Fruit fly (Drosophila melanogaster) whole organism, embryonic: ENCODE data around the gene iav.

Experiments
- CG10147 ChIP-seq: fragments of 200-800 bp; sonication (Bioruptor generic); optimal IDR thresholded peaks from 2 replicates; lab custom pipeline; 2019; ENCODE audit warnings: missing biosample characterization, mild to moderate bottlenecking, missing genetic modification characterization, moderate library complexity
- CG10209 ChIP-seq: fragments of 200-800 bp; sonication (Bioruptor generic); optimal IDR thresholded peaks from 3 replicates; lab custom pipeline; 2017; ENCODE audit warnings: missing biosample characterization, mild to moderate bottlenecking, missing genetic modification characterization, missing genetic modification reagents
- CG11093 ChIP-seq: fragments of 200-800 bp; sonication (Bioruptor generic); IDR thresholded peaks from 3 replicates; pipeline ENCODE4 v1.3.6; 2022; ENCODE audit warnings: missing biosample characterization, missing genetic modification characterization
- CG11504 ChIP-seq: fragments of 200-800 bp; sonication (Bioruptor generic); optimal IDR thresholded peaks from 3 replicates; lab custom pipeline; 2019; ENCODE audit warnings: missing biosample characterization, mild to moderate bottlenecking, missing genetic modification characterization, moderate library complexity
- CG12219 ChIP-seq: fragments of 200-800 bp; sonication (Bioruptor generic); optimal IDR thresholded peaks from 3 replicates; lab custom pipeline; 2018; ENCODE audit warnings: missing biosample characterization, mild to moderate bottlenecking, missing genetic modification characterization
- CG12391 ChIP-seq: fragments of 200-800 bp; sonication (Bioruptor generic); optimal IDR thresholded peaks from 3 replicates; lab custom pipeline; 2018; ENCODE audit warnings: missing biosample characterization, mild to moderate bottlenecking, missing genetic modification characterization, moderate library complexity
- CG14441 ChIP-seq: fragments of 200-800 bp; sonication (Bioruptor generic); IDR thresholded peaks from 2 replicates; pipeline ENCODE4 v1.3.6; 2022; ENCODE audit warnings: missing biosample characterization, missing genetic modification characterization
- CG16863 ChIP-seq: fragments of 200-800 bp; sonication (Bioruptor generic); optimal IDR thresholded peaks from 3 replicates; lab custom pipeline; 2016; ENCODE audit warnings: missing biosample characterization, missing genetic modification characterization
- CG17802 ChIP-seq: fragments of 200-800 bp; sonication (Bioruptor generic); optimal IDR thresholded peaks from 2 replicates; lab custom pipeline; 2018; ENCODE audit warnings: missing biosample characterization, mild to moderate bottlenecking, missing genetic modification characterization, moderate library complexity
- CG2712 ChIP-seq: fragments of 200-800 bp; optimal IDR thresholded peaks from 3 replicates; lab custom pipeline; 2019; ENCODE audit warnings: missing biosample characterization, mild to moderate bottlenecking, missing genetic modification characterization, moderate library complexity
- CG31388 ChIP-seq: fragments of 200-800 bp; sonication (Bioruptor generic); optimal IDR thresholded peaks from 2 replicates; lab custom pipeline; 2016; ENCODE audit warnings: missing biosample characterization, missing genetic modification characterization
- CG3163 ChIP-seq: fragments of 200-800 bp; sonication (Bioruptor generic); optimal IDR thresholded peaks from 3 replicates; lab custom pipeline; 2016; ENCODE audit warnings: missing biosample characterization, missing genetic modification characterization
- CG32772 ChIP-seq: fragments of 200-800 bp; sonication (Bioruptor generic); IDR thresholded peaks from 2 replicates; pipeline ENCODE4 v1.3.6; 2022; ENCODE audit warnings: missing biosample characterization, missing genetic modification characterization
- CG34422 ChIP-seq: fragments of 200-800 bp; sonication (Bioruptor generic); IDR thresholded peaks from 3 replicates; pipeline ENCODE4 v1.3.6; 2022; ENCODE audit warnings: missing biosample characterization, missing genetic modification characterization
- CG3838 ChIP-seq: fragments of 200-800 bp; sonication (Bioruptor generic); optimal IDR thresholded peaks from 3 replicates; lab custom pipeline; 2016; ENCODE audit warnings: missing biosample characterization, missing genetic modification characterization
- CG3995 ChIP-seq: fragments of 200-800 bp; sonication (Bioruptor generic); optimal IDR thresholded peaks from 3 replicates; lab custom pipeline; 2016; ENCODE audit warnings: missing biosample characterization, missing genetic modification characterization
- CG42726 ChIP-seq: fragments of 200-800 bp; sonication (Bioruptor generic); IDR thresholded peaks from 2 replicates; pipeline ENCODE4 v1.3.6; 2022; ENCODE audit warnings: missing biosample characterization, missing genetic modification characterization; ENCODE audit not compliant: partially characterized antibody
- CG4328 ChIP-seq: fragments of 200-800 bp; sonication (Bioruptor generic); optimal IDR thresholded peaks from 3 replicates; lab custom pipeline; 2017; ENCODE audit warnings: missing biosample characterization, missing genetic modification reagents, missing genetic modification characterization
- CG4424 ChIP-seq: fragments of 200-800 bp; sonication (Bioruptor generic); optimal IDR thresholded peaks from 3 replicates; lab custom pipeline; 2016; ENCODE audit warnings: missing biosample characterization, missing genetic modification characterization
- CG4730 ChIP-seq: fragments of 200-800 bp; sonication (Bioruptor generic); IDR thresholded peaks from 2 replicates; pipeline ENCODE4 v1.3.6; 2022; ENCODE audit warnings: missing biosample characterization, missing genetic modification characterization
- CG7357 ChIP-seq: fragments of 200-800 bp; sonication (Bioruptor generic); IDR thresholded peaks from 3 replicates; pipeline ENCODE4 v1.3.6; 2022; ENCODE audit warnings: missing biosample characterization, missing genetic modification characterization
- CTCF ChIP-seq: fragments of 200-800 bp; sonication (Bioruptor generic); optimal IDR thresholded peaks from 2 replicates; lab custom pipeline; 2017; ENCODE audit warnings: missing biosample characterization, mild to moderate bottlenecking, missing genetic modification characterization, moderate library complexity
- NK7.1 ChIP-seq: fragments of 200-800 bp; sonication (Bioruptor generic); optimal IDR thresholded peaks from 3 replicates; lab custom pipeline; 2016; ENCODE audit warnings: missing biosample characterization, missing genetic modification characterization
- Nf-YB ChIP-seq: fragments of 200-800 bp; sonication (Bioruptor generic); optimal IDR thresholded peaks from 3 replicates; lab custom pipeline; 2019; ENCODE audit warnings: missing biosample characterization, mild to moderate bottlenecking, missing genetic modification characterization, moderate library complexity
- Scr ChIP-seq: fragments of 200-800 bp; sonication (Bioruptor generic); IDR thresholded peaks from 2 replicates; pipeline ENCODE4 v1.3.6; 2022; ENCODE audit warnings: missing biosample characterization, missing genetic modification characterization; ENCODE audit not compliant: partially characterized antibody
- Stat92E ChIP-seq, 3 experiments: fragments of >200 bp in 2 of 3; fragments of 200-800 bp in 1 of 3; sonication (Bioruptor generic) in 1 of 3; optimal IDR thresholded peaks; 2 replicates each; lab custom pipeline; 2017 to 2019; ENCODE audit warnings: missing biosample characterization in 3 of 3, missing genetic modification characterization in 3 of 3, mild to moderate bottlenecking in 1 of 3, moderate library complexity in 1 of 3
- TFAM ChIP-seq: fragments of 200-800 bp; sonication (Bioruptor generic); optimal IDR thresholded peaks from 2 replicates; lab custom pipeline; 2017; ENCODE audit warnings: missing biosample characterization, missing genetic modification characterization, inconsistent platforms
- Vsx1 ChIP-seq: fragments of 200-800 bp; sonication (Bioruptor generic); optimal IDR thresholded peaks from 2 replicates; lab custom pipeline; 2017; ENCODE audit warnings: missing biosample characterization, mild to moderate bottlenecking, missing genetic modification characterization, missing genetic modification reagents
- dimm ChIP-seq: fragments of 200-800 bp; sonication (Bioruptor generic); IDR thresholded peaks from 2 replicates; pipeline ENCODE4 v1.3.6; 2022; ENCODE audit warnings: missing biosample characterization, missing genetic modification characterization
- disco-r ChIP-seq: fragments of 200-800 bp; sonication (Bioruptor generic); optimal IDR thresholded peaks from 2 replicates; lab custom pipeline; 2016; ENCODE audit warnings: missing biosample characterization, missing genetic modification characterization
- dmrt99B ChIP-seq: fragments of 200-800 bp; sonication (Bioruptor generic); optimal IDR thresholded peaks from 2 replicates; lab custom pipeline; 2018; ENCODE audit warnings: missing biosample characterization, mild to moderate bottlenecking, missing genetic modification characterization, moderate library complexity
- ewg ChIP-seq: fragments of 200-800 bp; sonication (Bioruptor generic); optimal IDR thresholded peaks from 3 replicates; lab custom pipeline; 2017; ENCODE audit warnings: mild to moderate bottlenecking, missing biosample characterization, missing genetic modification reagents, missing genetic modification characterization
- fd102C ChIP-seq: fragments of 200-800 bp; sonication (Bioruptor generic); optimal IDR thresholded peaks from 2 replicates; lab custom pipeline; 2018; ENCODE audit warnings: missing biosample characterization, mild to moderate bottlenecking, missing genetic modification characterization, moderate library complexity
- grau ChIP-seq: fragments of 200-800 bp; optimal IDR thresholded peaks from 3 replicates; lab custom pipeline; 2019; ENCODE audit warnings: missing biosample characterization, mild to moderate bottlenecking, missing genetic modification characterization, moderate library complexity
- grn ChIP-seq: fragments of 200-800 bp; sonication (Bioruptor generic); optimal IDR thresholded peaks from 3 replicates; lab custom pipeline; 2017; ENCODE audit warnings: missing biosample characterization, missing genetic modification characterization
- gro ChIP-seq: fragments of 200-800 bp; sonication (Bioruptor generic); optimal IDR thresholded peaks from 2 replicates; lab custom pipeline; 2016; ENCODE audit warnings: missing biosample characterization, missing genetic modification characterization
- ham ChIP-seq: fragments of 200-800 bp; sonication (Bioruptor generic); IDR thresholded peaks from 2 replicates; pipeline ENCODE4 v1.3.6; 2022; ENCODE audit warnings: missing biosample characterization, missing genetic modification characterization
- insv ChIP-seq, 2 experiments: fragments of 200-800 bp; sonication (Bioruptor generic); optimal IDR thresholded peaks; 3 replicates each; lab custom pipeline; 2016 to 2018; ENCODE audit warnings: missing biosample characterization in 2 of 2, missing genetic modification characterization in 2 of 2
- knrl ChIP-seq: fragments of 200-800 bp; sonication (Bioruptor generic); IDR thresholded peaks from 3 replicates; pipeline ENCODE4 v1.3.6; 2022; ENCODE audit warnings: missing biosample characterization, missing genetic modification characterization; ENCODE audit not compliant: partially characterized antibody
- lilli ChIP-seq: fragments of 200-800 bp; sonication (Bioruptor generic); optimal IDR thresholded peaks from 3 replicates; lab custom pipeline; 2016; ENCODE audit warnings: missing biosample characterization, missing genetic modification characterization
- ranshi ChIP-seq: fragments of 200-800 bp; sonication (Bioruptor generic); IDR thresholded peaks from 2 replicates; pipeline ENCODE4 v1.3.6; 2022; ENCODE audit warnings: missing biosample characterization, missing genetic modification characterization
- rib ChIP-seq: fragments of 200-800 bp; sonication (Bioruptor generic); IDR thresholded peaks from 2 replicates; pipeline ENCODE4 v1.3.6; 2022; ENCODE audit warnings: missing biosample characterization, missing genetic modification characterization
- run ChIP-seq: fragments of 200-800 bp; sonication (Bioruptor generic); optimal IDR thresholded peaks from 3 replicates; lab custom pipeline; 2018; ENCODE audit warnings: missing biosample characterization, mild to moderate bottlenecking, missing genetic modification characterization
- shn ChIP-seq: fragments of 200-800 bp; sonication (Bioruptor generic); optimal IDR thresholded peaks from 3 replicates; lab custom pipeline; 2016; ENCODE audit warnings: missing biosample characterization, missing genetic modification characterization
- sisA ChIP-seq: fragments of 200-800 bp; sonication (Bioruptor generic); IDR thresholded peaks from 2 replicates; pipeline ENCODE4 v1.3.6; 2022; ENCODE audit warnings: missing biosample characterization, missing genetic modification characterization
- stc ChIP-seq: fragments of 200-800 bp; sonication (Bioruptor generic); IDR thresholded peaks from 2 replicates; pipeline ENCODE4 v1.3.6; 2022; ENCODE audit warnings: missing biosample characterization, missing genetic modification characterization
- tin ChIP-seq: fragments of 200-800 bp; sonication (Bioruptor generic); optimal IDR thresholded peaks from 3 replicates; lab custom pipeline; 2016; ENCODE audit warnings: missing biosample characterization, missing genetic modification characterization
- tna ChIP-seq: fragments of 200-800 bp; sonication (Bioruptor generic); IDR thresholded peaks from 2 replicates; pipeline ENCODE4 v1.3.6; 2022; ENCODE audit warnings: missing biosample characterization, missing genetic modification characterization; ENCODE audit not compliant: partially characterized antibody
- vnd ChIP-seq: fragments of 200-800 bp; sonication (Bioruptor generic); IDR thresholded peaks from 3 replicates; pipeline ENCODE4 v1.3.6; 2022; ENCODE audit warnings: missing biosample characterization, missing genetic modification characterization; ENCODE audit not compliant: partially characterized antibody
- wek ChIP-seq: fragments of 200-800 bp; sonication (Bioruptor generic); optimal IDR thresholded peaks from 3 replicates; lab custom pipeline; 2018; ENCODE audit warnings: missing biosample characterization, mild to moderate bottlenecking, missing genetic modification characterization, moderate library complexity
- z ChIP-seq: fragments of 200-800 bp; sonication (Bioruptor generic); IDR thresholded peaks from 3 replicates; pipeline ENCODE4 v1.3.6; 2022; ENCODE audit warnings: missing biosample characterization, missing genetic modification characterization

iav gene

dm6 chrX:6793390-6793789 is 20.4 kb upstream of the iav start (continued):
- TF ChIP-seq sisA (GFP tag; lab: Robert Waterston, UW) (peak; percentile 76), lilli (GFP tag; lab: Kevin White, UChicago) (peak; percentile 75), grau (tag; lab: Kevin White, UChicago) (peak; percentile 1), z (no peak), CG3163 (GFP tag; lab: Kevin White, UChicago) (peak; percentile 53), CG32772 (GFP tag; lab: Robert Waterston, UW) (peak; percentile 59), CG4730 (GFP tag; lab: Robert Waterston, UW) (peak; percentile 32; the same call in 1 of the 2 replicates), CG12219 (GFP tag; lab: Kevin White, UChicago) (peak; percentile 59), stc (GFP tag; lab: Robert Waterston, UW) (peak; percentile 73), fd102C (no peak), CG31388 (no peak), ham (no peak), ranshi (peak; percentile 63), gro (GFP tag; lab: Kevin White, UChicago) (peak; percentile 84), tna (GFP tag; lab: Robert Waterston, UW) (no peak), vnd (no peak), insv (GFP tag; optimal IDR thresholded peaks at IDR 0.05; lab: Kevin White, UChicago) (no peak), CG4328 (no peak), CG4424 (GFP tag; lab: Kevin White, UChicago) (peak; percentile 44), tin (GFP tag; lab: Kevin White, UChicago) (peak; percentile 73), dimm (peak; percentile 57; the same call in 1 of the 2 replicates), knrl (GFP tag; lab: Robert Waterston, UW) (no peak), CG42726 (no peak), CG11504 (peak; percentile 82), Vsx1 (GFP tag; lab: Kevin White, UChicago) (peak; percentile 14), disco-r (GFP tag; lab: Kevin White, UChicago) (peak; percentile 45), run (no peak), dmrt99B (tag; lab: Kevin White, UChicago) (peak; percentile 86), CG10209 (peak; percentile 59), CG3995 (GFP tag; lab: Kevin White, UChicago) (peak; percentile 51), CG3838 (GFP tag; lab: Kevin White, UChicago) (no peak), CG11093 (GFP tag; lab: Robert Waterston, UW) (peak; percentile 52; the same call in 2 of the 3 replicates), CG7357 (GFP tag; lab: Robert Waterston, UW) (peak; percentile 43; the same call in 1 of the 3 replicates), CG34422 (GFP tag; lab: Robert Waterston, UW) (peak; percentile 72), ewg (GFP tag; lab: Kevin White, UChicago) (peak; percentile 17), rib (GFP tag; lab: Robert Waterston, UW) (peak; percentile 65), CG17802 (tag; lab: Kevin White, UChicago) (peak; percentile 25), CG12391 (tag; lab: Kevin White, UChicago) (peak; percentile 62), grn (GFP tag; lab: Kevin White, UChicago) (peak; percentile 67), TFAM (GFP tag; lab: Kevin White, UChicago) (no peak), Scr (GFP tag; lab: Robert Waterston, UW) (no peak), CTCF (GFP tag; lab: Kevin White, UChicago) (no peak), CG10147 (GFP tag; lab: Kevin White, UChicago) (peak; percentile 60), CG2712 (tag; lab: Kevin White, UChicago) (peak; percentile 37), CG14441 (GFP tag; lab: Robert Waterston, UW) (peak; percentile 84), NK7.1 (peak; percentile 73), shn (peak; percentile 56), Nf-YB (GFP tag; lab: Kevin White, UChicago) (peak; percentile 18), Stat92E (GFP tag; optimal IDR thresholded peaks at IDR 0.05; lab: Kevin White, UChicago) (no peak), wek (GFP tag; lab: Kevin White, UChicago) (peak; percentile 46), CG16863 (peak; percentile 54)
